Fruit fly (Drosophila melanogaster) whole organism, pupa: Measurements from ENCODE around the gene CG14451.

Experiments
- CG10348 ChIP-seq: fragments of 200-800 bp; sonication (Bioruptor generic); IDR thresholded peaks from 2 replicates; pipeline ENCODE4 v1.3.6; 2022; ENCODE audit warnings: missing biosample characterization, missing genetic modification characterization
- CG12605 ChIP-seq: fragments of 200-800 bp; sonication (Bioruptor generic); IDR thresholded peaks from 2 replicates; pipeline ENCODE4 v1.3.6; 2022; ENCODE audit warnings: missing biosample characterization, missing genetic modification characterization
- CG13204 ChIP-seq: fragments of 200-800 bp; sonication (Bioruptor generic); optimal IDR thresholded peaks from 2 replicates; lab custom pipeline; 2018; ENCODE audit warnings: missing biosample characterization, mild to moderate bottlenecking, missing genetic modification characterization, moderate library complexity
- CG14655 ChIP-seq: fragments of 200-800 bp; sonication (Bioruptor generic); optimal IDR thresholded peaks from 3 replicates; lab custom pipeline; 2017; ENCODE audit warnings: mild to moderate bottlenecking, missing biosample characterization, missing genetic modification reagents, missing genetic modification characterization
- CG15710 ChIP-seq: fragments of 200-800 bp; sonication (Bioruptor generic); optimal IDR thresholded peaks from 2 replicates; lab custom pipeline; 2018; ENCODE audit warnings: missing biosample characterization, mild to moderate bottlenecking, missing genetic modification characterization, moderate library complexity
- CG17806 ChIP-seq: fragments of 200-800 bp; sonication (Bioruptor generic); optimal IDR thresholded peaks from 2 replicates; lab custom pipeline; 2018; ENCODE audit warnings: missing biosample characterization, mild to moderate bottlenecking, missing genetic modification characterization, moderate library complexity
- CG32121 ChIP-seq: fragments of 200-800 bp; sonication (Bioruptor generic); IDR thresholded peaks from 2 replicates; pipeline ENCODE4 v1.3.6; 2022; ENCODE audit warnings: missing biosample characterization, missing genetic modification characterization
- CG34367 ChIP-seq: fragments of 200-800 bp; sonication (Bioruptor generic); optimal IDR thresholded peaks from 2 replicates; lab custom pipeline; 2018; ENCODE audit warnings: missing biosample characterization, mild to moderate bottlenecking, missing genetic modification characterization
- CG4496 ChIP-seq: fragments of 200-800 bp; sonication (Bioruptor generic); IDR thresholded peaks from 3 replicates; pipeline ENCODE4 v1.3.6; 2022; ENCODE audit warnings: missing biosample characterization, missing genetic modification characterization
- CG8159 ChIP-seq: fragments of 200-800 bp; sonication (Bioruptor generic); optimal IDR thresholded peaks from 3 replicates; lab custom pipeline; 2018; ENCODE audit warnings: missing biosample characterization, mild to moderate bottlenecking, missing genetic modification characterization, moderate library complexity
- CG8301 ChIP-seq: fragments of 200-800 bp; sonication (Bioruptor generic); optimal IDR thresholded peaks from 2 replicates; lab custom pipeline; 2018; ENCODE audit warnings: missing biosample characterization, mild to moderate bottlenecking, missing genetic modification characterization
- CG9948 ChIP-seq: fragments of 200-800 bp; sonication (Bioruptor generic); optimal IDR thresholded peaks from 2 replicates; lab custom pipeline; 2018; ENCODE audit warnings: missing biosample characterization, mild to moderate bottlenecking, missing genetic modification characterization, moderate library complexity
- D1 ChIP-seq: fragments of 200-800 bp; sonication (Bioruptor generic); optimal IDR thresholded peaks from 2 replicates; lab custom pipeline; 2018; ENCODE audit warnings: missing biosample characterization, mild to moderate bottlenecking, missing genetic modification characterization, moderate library complexity
- EcR ChIP-seq: fragments of 200-800 bp; sonication (Bioruptor generic); optimal IDR thresholded peaks from 3 replicates; lab custom pipeline; 2019; ENCODE audit warnings: missing biosample characterization, missing genetic modification characterization, mild to moderate bottlenecking, moderate library complexity, missing genetic modification reagents
- Ets98B ChIP-seq: fragments of 200-800 bp; sonication (Bioruptor generic); IDR thresholded peaks from 2 replicates; pipeline ENCODE4 v1.3.6; 2022; ENCODE audit warnings: missing biosample characterization, missing genetic modification characterization
- Pif1A ChIP-seq: fragments of 200-800 bp; sonication (Bioruptor generic); optimal IDR thresholded peaks from 3 replicates; lab custom pipeline; 2016; ENCODE audit warnings: missing biosample characterization, missing genetic modification characterization
- Pif1B ChIP-seq: fragments of 200-800 bp; sonication (Bioruptor generic); optimal IDR thresholded peaks from 3 replicates; lab custom pipeline; 2016; ENCODE audit warnings: missing biosample characterization, missing genetic modification characterization
- Snoo ChIP-seq: fragments of 200-800 bp; sonication (Bioruptor generic); optimal IDR thresholded peaks from 3 replicates; lab custom pipeline; 2017; ENCODE audit warnings: missing biosample characterization, mild to moderate bottlenecking, missing genetic modification characterization, inconsistent platforms
- fd96Ca ChIP-seq: fragments of 200-800 bp; sonication (Bioruptor generic); IDR thresholded peaks from 3 replicates; pipeline ENCODE4 v1.3.6; 2022; ENCODE audit warnings: missing biosample characterization, missing genetic modification characterization
- gl ChIP-seq: fragments of 200-800 bp; sonication (Bioruptor generic); optimal IDR thresholded peaks from 2 replicates; lab custom pipeline; 2018; ENCODE audit warnings: missing biosample characterization, mild to moderate bottlenecking, missing genetic modification characterization
- rn ChIP-seq: fragments of 200-800 bp; sonication (Bioruptor generic); IDR thresholded peaks from 2 replicates; pipeline ENCODE4 v1.3.6; 2022; ENCODE audit warnings: missing biosample characterization, missing genetic modification characterization

Gene CG14451

dm6 chr3L:22737732-22738611, 16.1 kb upstream of the CG14451 start, which contains the start of gene CG11241:
CG11241 (minus strand) TSS chr3L:22738420.
- TF ChIP-seq EcR (GFP tag; lab: Kevin White, UChicago) (peak; percentile 79), CG8159 (tag; lab: Kevin White, UChicago) (no peak), CG13204 (GFP tag; lab: Kevin White, UChicago) (no peak), CG10348 (no peak), CG17806 (tag; lab: Kevin White, UChicago) (no peak)

- no peak for TF ChIP-seq Pif1B (GFP tag; lab: Kevin White, UChicago)
- TF ChIP-seq CG9948 (tag; lab: Kevin White, UChicago): no peak
- TF ChIP-seq rn: no peak
- TF ChIP-seq CG17806 (tag; lab: Kevin White, UChicago): no peak
- TF ChIP-seq CG4496 (GFP tag; lab: Robert Waterston, UW): no peak
- TF ChIP-seq fd96Ca (GFP tag; lab: Robert Waterston, UW): no peak
- TF ChIP-seq EcR (GFP tag; lab: Kevin White, UChicago): no peak
- no peak for TF ChIP-seq gl (tag; lab: Kevin White, UChicago)
- TF ChIP-seq CG32121 (GFP tag; lab: Robert Waterston, UW): no peak
- TF ChIP-seq CG15710 (tag; lab: Kevin White, UChicago): no peak
- TF ChIP-seq CG8301 (tag; lab: Kevin White, UChicago): no peak
- no peak for TF ChIP-seq CG12605 (GFP tag; lab: Robert Waterston, UW)
- TF ChIP-seq D1 (tag; lab: Kevin White, UChicago): no peak
- no peak for TF ChIP-seq Pif1A (GFP tag; lab: Kevin White, UChicago)
- no peak for TF ChIP-seq CG8159 (tag; lab: Kevin White, UChicago)
- TF ChIP-seq CG13204 (GFP tag; lab: Kevin White, UChicago): no peak
- TF ChIP-seq CG34367 (tag; lab: Kevin White, UChicago): no peak
Observed at dm6 chr3L:22733607-22734006, 11.7 kb upstream of the CG14451 start.

- no peak for TF ChIP-seq Snoo (tag; lab: Kevin White, UChicago)
- no peak for TF ChIP-seq CG8159 (tag; lab: Kevin White, UChicago)
- no peak for TF ChIP-seq CG10348
- TF ChIP-seq gl (tag; lab: Kevin White, UChicago): no peak
- TF ChIP-seq CG9948 (tag; lab: Kevin White, UChicago): no peak
- TF ChIP-seq CG32121 (GFP tag; lab: Robert Waterston, UW): no peak
- no peak for TF ChIP-seq CG13204 (GFP tag; lab: Kevin White, UChicago)
- TF ChIP-seq Pif1B (GFP tag; lab: Kevin White, UChicago): no peak
- TF ChIP-seq D1 (tag; lab: Kevin White, UChicago): no peak
- TF ChIP-seq CG34367 (tag; lab: Kevin White, UChicago): no peak
- no peak for TF ChIP-seq Ets98B (GFP tag; lab: Robert Waterston, UW)
- TF ChIP-seq CG8301 (tag; lab: Kevin White, UChicago): no peak
- TF ChIP-seq, all 21 proteins: peak for 0
Observed at dm6 chr3L:22731393-22731792, 9.5 kb upstream of the CG14451 start.

- TF ChIP-seq D1 (tag; lab: Kevin White, UChicago): no peak
- no peak for TF ChIP-seq CG13204 (GFP tag; lab: Kevin White, UChicago)
- no peak for TF ChIP-seq CG8159 (tag; lab: Kevin White, UChicago)
- no peak for TF ChIP-seq gl (tag; lab: Kevin White, UChicago)
- no peak for TF ChIP-seq Pif1A (GFP tag; lab: Kevin White, UChicago)
- TF ChIP-seq CG8301 (tag; lab: Kevin White, UChicago): no peak
- TF ChIP-seq Pif1B (GFP tag; lab: Kevin White, UChicago): no peak
- no peak for TF ChIP-seq CG32121 (GFP tag; lab: Robert Waterston, UW)
- TF ChIP-seq CG17806 (tag; lab: Kevin White, UChicago): no peak
- TF ChIP-seq CG4496 (GFP tag; lab: Robert Waterston, UW): no peak
- no peak for TF ChIP-seq CG15710 (tag; lab: Kevin White, UChicago)
Observed at dm6 chr3L:22729466-22729865, 7.6 kb upstream of the CG14451 start, which contains the start of gene CG32454. CG32454 (plus strand) TSS chr3L:22729766.

dm6 chr3L:22727739-22728335, 5.9 kb upstream of the CG14451 start, which contains the start of the genes CG14450 and CG11367:
CG14450 (minus strand) TSS chr3L:22727789.
CG11367 (plus strand) TSS chr3L:22728111.
- TF ChIP-seq rn (no peak), CG32121 (GFP tag; lab: Robert Waterston, UW) (no peak), fd96Ca (GFP tag; lab: Robert Waterston, UW) (no peak), CG10348 (no peak), CG4496 (GFP tag; lab: Robert Waterston, UW) (0 out of 3 replicates have a peak, but pooled peaks have one; percentile 19), CG8301 (tag; lab: Kevin White, UChicago) (no peak), Ets98B (GFP tag; lab: Robert Waterston, UW) (peak; percentile 26; the same call in 1 of the 2 replicates), CG9948 (tag; lab: Kevin White, UChicago) (no peak), EcR (GFP tag; lab: Kevin White, UChicago) (peak; percentile 18), CG34367 (tag; lab: Kevin White, UChicago) (no peak), D1 (tag; lab: Kevin White, UChicago) (no peak), gl (tag; lab: Kevin White, UChicago) (no peak), CG14655 (no peak), CG12605 (GFP tag; lab: Robert Waterston, UW) (0 out of 2 replicates have a peak, but pooled peaks have one; percentile 34), CG13204 (GFP tag; lab: Kevin White, UChicago) (peak; percentile 67), CG8159 (tag; lab: Kevin White, UChicago) (no peak), CG17806 (tag; lab: Kevin White, UChicago) (no peak), Pif1A (GFP tag; lab: Kevin White, UChicago) (no peak), CG15710 (tag; lab: Kevin White, UChicago) (no peak), Snoo (tag; lab: Kevin White, UChicago) (no peak), Pif1B (GFP tag; lab: Kevin White, UChicago) (peak; percentile 55)
